Worm (Caenorhabditis elegans): Measurements from ENCODE around the gene sri-7.
A peak's percentile ranks its signal among the peaks of the same experiment; 100 is the strongest.

The sri-7 gene

ce11 chrV:15395347-15395746 lies 4.8 kb upstream of the sri-7 start, which contains the start of gene cyb-3:
TSS of gene cyb-3 (plus strand) at chrV:15395696.
- no peak for TF ChIP-seq elt-3 (tag; optimal IDR thresholded peaks at IDR 0.05)
- TF ChIP-seq mbf-1 (tag; optimal IDR thresholded peaks at IDR 0.05), result no peak
- no peak for TF ChIP-seq nhr-77 (tag; optimal IDR thresholded peaks at IDR 0.05)
- TF ChIP-seq unc-62 (GFP tag; optimal IDR thresholded peaks at IDR 0.05), result no peak

DNA sequence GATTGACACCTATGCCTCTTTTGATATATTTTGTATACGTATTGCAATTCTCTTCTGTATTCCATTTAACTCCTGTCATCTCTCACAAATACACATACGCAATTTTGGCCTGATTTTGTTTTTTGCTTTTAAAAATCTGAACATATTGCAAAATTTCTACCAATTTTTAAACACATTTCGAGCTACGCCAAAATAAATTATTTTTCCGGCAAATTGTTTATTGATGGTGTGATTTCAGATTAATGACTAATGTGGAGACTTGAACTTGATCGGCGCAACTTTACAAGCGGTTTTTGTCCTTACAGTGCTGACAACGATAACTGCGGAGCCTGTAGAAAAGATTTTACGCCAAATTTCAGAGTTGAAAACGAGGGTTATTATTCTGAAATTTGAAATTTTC lies 3.0 kb upstream of the sri-7 start:
- TF ChIP-seq mdl-1 (tag; optimal IDR thresholded peaks at IDR 0.05) (no peak), skn-1 (tag; optimal IDR thresholded peaks at IDR 0.05) (no peak), elt-3 (tag; optimal IDR thresholded peaks at IDR 0.05) (no peak), unc-39 (tag; optimal IDR thresholded peaks at IDR 0.05) (no peak), fos-1 (tag; optimal IDR thresholded peaks at IDR 0.05) (no peak), nhr-77 (tag; optimal IDR thresholded peaks at IDR 0.05) (no peak), ZK546.5 (tag; optimal IDR thresholded peaks at IDR 0.05) (no peak)

DNA sequence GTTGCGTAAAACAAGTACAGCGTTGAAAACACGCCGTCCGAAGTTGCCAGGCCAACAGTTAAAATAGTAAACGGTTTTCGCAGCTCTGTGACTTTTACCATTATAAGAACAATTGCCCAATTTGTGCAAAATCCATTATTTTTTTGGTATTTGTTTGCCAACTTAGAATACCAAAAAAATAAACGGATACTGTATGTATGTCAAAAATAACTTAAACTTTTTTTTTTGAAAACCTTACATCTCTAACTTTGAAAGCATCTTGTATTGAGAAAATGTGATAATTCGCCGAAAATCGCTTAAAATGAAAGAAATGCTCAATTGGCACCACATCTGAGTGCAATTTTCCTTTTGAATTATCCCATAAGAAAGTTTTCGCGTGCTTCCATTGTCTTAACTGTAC lies 1.4 kb upstream of the sri-7 start, which contains the start of gene fbxa-199:
Gene fbxa-199, minus strand, starts transcription at position 101 of the 400 bp plus-strand sequence.
- TF ChIP-seq mbf-1 (tag; optimal IDR thresholded peaks at IDR 0.05), result no peak
- no peak for TF ChIP-seq elt-1 (tag; optimal IDR thresholded peaks at IDR 0.05)
- TF ChIP-seq nhr-12 (tag; optimal IDR thresholded peaks at IDR 0.05), result no peak
- no peak for TF ChIP-seq fos-1 (tag; optimal IDR thresholded peaks at IDR 0.05)
- TF ChIP-seq zag-1 (tag; optimal IDR thresholded peaks at IDR 0.05), result no peak
- no peak for TF ChIP-seq mdl-1 (tag; optimal IDR thresholded peaks at IDR 0.05)
- no peak for TF ChIP-seq unc-62 (GFP tag; optimal IDR thresholded peaks at IDR 0.05)
- TF ChIP-seq crh-2 (tag; optimal IDR thresholded peaks at IDR 0.05), result no peak
- no peak for TF ChIP-seq sma-3 (GFP tag; optimal IDR thresholded peaks at IDR 0.05)
- no peak for TF ChIP-seq lsy-2 (tag; optimal IDR thresholded peaks at IDR 0.05)
- TF ChIP-seq nhr-129 (tag; optimal IDR thresholded peaks at IDR 0.05), result no peak
- no peak for TF ChIP-seq nhr-10 (tag; optimal IDR thresholded peaks at IDR 0.05)

ce11 chrV:15401856-15402314 lies 1.8 kb downstream of the sri-7 start, which contains the start of gene fbxa-135:
TSS of gene fbxa-135 (plus strand) at chrV:15402264.
- TF ChIP-seq snpc-4 (tag; optimal IDR thresholded peaks at IDR 0.05) (no peak), ztf-11 (tag; optimal IDR thresholded peaks at IDR 0.05) (no peak), fos-1 (tag; optimal IDR thresholded peaks at IDR 0.05) (peak; percentile 16), ztf-1 (GFP tag; conservative IDR thresholded peaks at IDR 0.05) (no peak), R02D3.7 (tag; optimal IDR thresholded peaks at IDR 0.05) (no peak), ceh-82 (tag; optimal IDR thresholded peaks at IDR 0.05) (no peak), nhr-11 (tag; optimal IDR thresholded peaks at IDR 0.05) (no peak), peb-1 (tag; optimal IDR thresholded peaks at IDR 0.05) (no peak)

DNA sequence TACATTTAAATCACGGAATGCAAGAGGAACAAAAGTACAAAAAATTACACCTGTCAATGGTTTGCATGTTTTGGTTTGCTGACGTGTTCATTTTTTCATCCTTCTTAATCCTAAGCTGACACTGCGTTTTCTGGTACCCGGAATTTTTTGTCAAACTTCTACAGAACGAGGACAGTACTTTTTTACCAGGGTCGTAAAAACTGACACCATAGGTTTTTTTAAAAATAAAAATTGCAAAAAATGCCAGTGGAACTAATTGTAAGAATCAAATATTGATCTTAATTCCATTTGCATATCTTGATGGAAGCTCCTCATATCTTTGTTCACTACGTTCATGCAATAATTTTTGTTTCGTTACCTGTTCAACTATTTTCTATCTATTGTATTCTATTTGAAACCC lies 4.7 kb downstream of the sri-7 start, which contains the start of gene srh-258:
Gene srh-258, plus strand, starts transcription at position 301 of the 400 bp plus-strand sequence.
- TF ChIP-seq lin-13 (GFP tag; optimal IDR thresholded peaks at IDR 0.05), result no peak
- no peak for TF ChIP-seq nhr-6 (tag; optimal IDR thresholded peaks at IDR 0.05)
- TF ChIP-seq aly-2 (tag; optimal IDR thresholded peaks at IDR 0.05), result no peak
- TF ChIP-seq zag-1 (tag; optimal IDR thresholded peaks at IDR 0.05), result no peak
- no peak for TF ChIP-seq ama-1 (optimal IDR thresholded peaks at IDR 0.05)
- TF ChIP-seq crh-2 (tag; optimal IDR thresholded peaks at IDR 0.05), result no peak
- no peak for TF ChIP-seq mab-5 (tag; optimal IDR thresholded peaks at IDR 0.05)
- TF ChIP-seq mbf-1 (tag; optimal IDR thresholded peaks at IDR 0.05), result no peak
- TF ChIP-seq unc-39 (tag; optimal IDR thresholded peaks at IDR 0.05), result no peak
- TF ChIP-seq ZK546.5 (tag; optimal IDR thresholded peaks at IDR 0.05), result no peak
- TF ChIP-seq nhr-10 (tag; optimal IDR thresholded peaks at IDR 0.05), result no peak
- no peak for TF ChIP-seq ztf-11 (tag; optimal IDR thresholded peaks at IDR 0.05)
- no peak for TF ChIP-seq lsy-2 (tag; optimal IDR thresholded peaks at IDR 0.05)
- no peak for TF ChIP-seq unc-55 (GFP tag; optimal IDR thresholded peaks at IDR 0.05)
- no peak for TF ChIP-seq blmp-1 (tag; optimal IDR thresholded peaks at IDR 0.05; ENCODE audit: insufficient read depth)
- TF ChIP-seq peb-1 (tag; optimal IDR thresholded peaks at IDR 0.05), result no peak
- no peak for TF ChIP-seq mdl-1 (tag; optimal IDR thresholded peaks at IDR 0.05)
- no peak for TF ChIP-seq nhr-23 (tag; optimal IDR thresholded peaks at IDR 0.05)
- TF ChIP-seq alr-1 (tag; optimal IDR thresholded peaks at IDR 0.05), result no peak
- no peak for TF ChIP-seq ceh-16 (tag; optimal IDR thresholded peaks at IDR 0.05)
